Fruit fly (Drosophila melanogaster): ENCODE data around the gene RnpS1.

The RnpS1 gene

DNA sequence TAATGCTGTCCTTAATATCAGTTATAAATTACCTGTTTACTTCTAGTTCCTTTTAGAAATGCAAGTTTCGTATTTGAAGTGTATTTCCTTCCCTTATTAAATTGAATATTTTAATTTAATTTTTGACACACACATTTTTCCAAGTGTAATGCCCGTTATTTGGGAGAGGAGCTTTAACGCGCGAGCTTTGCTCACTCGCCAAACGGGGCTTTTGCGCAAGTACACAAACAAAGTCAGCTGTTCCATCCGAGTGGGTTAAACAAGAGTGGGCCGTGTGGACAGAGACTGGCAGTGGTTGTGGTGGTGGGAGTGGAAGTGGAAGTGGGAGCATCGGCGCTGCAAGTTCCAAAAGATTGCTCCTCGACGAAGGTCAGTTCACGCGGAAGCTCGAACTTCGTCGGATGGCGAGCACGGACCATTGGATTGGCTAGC lies 29.3 kb downstream of the RnpS1 start, which contains the start of gene CG8301 (continued):
- TF ChIP-seq Usf (GFP tag; optimal IDR thresholded peaks at IDR 0.05), result no peak
- no peak for TF ChIP-seq CG11560 (tag; IDR thresholded peaks at IDR 0.05)
- no peak for TF ChIP-seq CG2889 (GFP tag; IDR thresholded peaks at IDR 0.05)
- TF ChIP-seq CG15514 (GFP tag; optimal IDR thresholded peaks at IDR 0.05), result peak; percentile 48
- no peak for TF ChIP-seq gt (GFP tag; IDR thresholded peaks at IDR 0.05)
- no peak for TF ChIP-seq Dad (GFP tag; optimal IDR thresholded peaks at IDR 0.05)
- peak; percentile 18; the same call in 1 of the 2 replicates for TF ChIP-seq onecut (GFP tag; IDR thresholded peaks at IDR 0.05)
- no peak; the same call in 1 of the 2 replicates for TF ChIP-seq bbx (GFP tag; IDR thresholded peaks at IDR 0.05; ENCODE audit: partially characterized antibody)
- TF ChIP-seq CG8290 (GFP tag; optimal IDR thresholded peaks at IDR 0.05), result no peak
- TF ChIP-seq CG8290 (tag; optimal IDR thresholded peaks at IDR 0.05), result peak in 1 of 2 experiments; percentile 27
- no peak for TF ChIP-seq gce (GFP tag; IDR thresholded peaks at IDR 0.05)
- TF ChIP-seq ato (GFP tag; IDR thresholded peaks at IDR 0.05; ENCODE audit: partially characterized antibody), result no peak
- no peak for TF ChIP-seq eyg (GFP tag; optimal IDR thresholded peaks at IDR 0.05)
- no peak for TF ChIP-seq ems (GFP tag; optimal IDR thresholded peaks at IDR 0.05)
- TF ChIP-seq exex (tag; optimal IDR thresholded peaks at IDR 0.05), result no peak
- no peak for TF ChIP-seq CG15073 (GFP tag; optimal IDR thresholded peaks at IDR 0.05)
- no peak for TF ChIP-seq gsb (GFP tag; IDR thresholded peaks at IDR 0.05)
- no peak for TF ChIP-seq chn (GFP tag; optimal IDR thresholded peaks at IDR 0.05)
- no peak for TF ChIP-seq E2f1 (GFP tag; IDR thresholded peaks at IDR 0.05)
- TF ChIP-seq ftz-f1 (GFP tag; optimal IDR thresholded peaks at IDR 0.05), result no peak
- TF ChIP-seq Spps (tag; optimal IDR thresholded peaks at IDR 0.05), result no peak
- no peak for TF ChIP-seq usp (GFP tag; optimal IDR thresholded peaks at IDR 0.05)
- no peak for TF ChIP-seq Rx (GFP tag; IDR thresholded peaks at IDR 0.05)
- no peak for TF ChIP-seq ssp (GFP tag; IDR thresholded peaks at IDR 0.05)
- TF ChIP-seq CG4820 (GFP tag; optimal IDR thresholded peaks at IDR 0.05), result no peak
- TF ChIP-seq ci (GFP tag; IDR thresholded peaks at IDR 0.05), result 0 out of 3 replicates have a peak, but pooled peaks have one; percentile 37
- no peak for TF ChIP-seq CG9817 (tag; optimal IDR thresholded peaks at IDR 0.05)
- no peak for TF ChIP-seq pum (GFP tag; optimal IDR thresholded peaks at IDR 0.05)
- TF ChIP-seq Gsc (GFP tag; IDR thresholded peaks at IDR 0.05), result no peak
- no peak for TF ChIP-seq Opbp (GFP tag; IDR thresholded peaks at IDR 0.05; ENCODE audit: partially characterized antibody)
- no peak for TF ChIP-seq CG17568 (GFP tag; optimal IDR thresholded peaks at IDR 0.05)
- TF ChIP-seq Atf-2 (GFP tag; optimal IDR thresholded peaks at IDR 0.05), result no peak
- 0 out of 3 replicates have a peak, but pooled peaks have one; percentile 14 for TF ChIP-seq B-H1 (GFP tag; IDR thresholded peaks at IDR 0.05)
- TF ChIP-seq mirr (GFP tag; optimal IDR thresholded peaks at IDR 0.05), result no peak
- TF ChIP-seq Hey (tag; optimal IDR thresholded peaks at IDR 0.05), result no peak
- 0 out of 3 replicates have a peak, but pooled peaks have one; percentile 32 for TF ChIP-seq zen2 (GFP tag; IDR thresholded peaks at IDR 0.05; ENCODE audit: partially characterized antibody)
- TF ChIP-seq dmrt11E (tag; optimal IDR thresholded peaks at IDR 0.05), result no peak
- no peak for TF ChIP-seq kah (GFP tag; optimal IDR thresholded peaks at IDR 0.05)
- no peak for TF ChIP-seq CG6791 (GFP tag; IDR thresholded peaks at IDR 0.05; ENCODE audit: partially characterized antibody)
- no peak for TF ChIP-seq D19B (GFP tag; optimal IDR thresholded peaks at IDR 0.05)
- TF ChIP-seq Dfd (GFP tag; optimal IDR thresholded peaks at IDR 0.05), result no peak
- TF ChIP-seq CG4707 (GFP tag; optimal IDR thresholded peaks at IDR 0.05), result no peak
- TF ChIP-seq Ets97D (GFP tag; optimal IDR thresholded peaks at IDR 0.05), result no peak
- no peak for TF ChIP-seq toy (GFP tag; IDR thresholded peaks at IDR 0.05)
- no peak for TF ChIP-seq cad (GFP tag; optimal IDR thresholded peaks at IDR 0.05)
- peak; percentile 86 for TF ChIP-seq sr (GFP tag; IDR thresholded peaks at IDR 0.05)
- no peak for TF ChIP-seq C15 (GFP tag; IDR thresholded peaks at IDR 0.05)
- no peak for TF ChIP-seq Pdp1 (GFP tag; optimal IDR thresholded peaks at IDR 0.05)
- no peak for TF ChIP-seq CG8359 (GFP tag; optimal IDR thresholded peaks at IDR 0.05; ENCODE audit: borderline replicate concordance)
- peak; percentile 28 for TF ChIP-seq scrt (GFP tag; optimal IDR thresholded peaks at IDR 0.05)
- no peak for TF ChIP-seq CG11504 (tag; optimal IDR thresholded peaks at IDR 0.05)
- TF ChIP-seq CkIIα-i1 (GFP tag; IDR thresholded peaks at IDR 0.05), result no peak
